Worm (Caenorhabditis elegans) whole organism, L2 larva: ENCODE data around the gene dsl-7.

Experiments used
- lin-39 ChIP-seq: fragments of 150-350 bp; optimal IDR thresholded peaks from 2 replicates; lab custom pipeline; 2014; ENCODE audit warnings: missing biosample characterization, missing genetic modification reagents, missing genetic modification characterization
- mbf-1 ChIP-seq: sonication (generic microtip); optimal IDR thresholded peaks from 2 replicates; lab custom pipeline; 2017; ENCODE audit warnings: missing biosample characterization, missing genetic modification characterization
- nhr-77 ChIP-seq: fragments of 150-350 bp; optimal IDR thresholded peaks from 2 replicates; lab custom pipeline; 2014; ENCODE audit warnings: missing biosample characterization, missing genetic modification characterization
- unc-39 ChIP-seq: fragments of 150-350 bp; optimal IDR thresholded peaks from 2 replicates; lab custom pipeline; 2014; ENCODE audit warnings: missing biosample characterization, missing genetic modification characterization
- ztf-4 ChIP-seq: fragments of 150-350 bp; optimal IDR thresholded peaks from 2 replicates; lab custom pipeline; 2014; ENCODE audit warnings: missing biosample characterization, missing genetic modification characterization

ce11 chrV:13004374-13004773 lies 11.4 kb downstream of the dsl-7 start:
- TF ChIP-seq unc-39 (tag; lab: Kevin White, UChicago) (no peak), lin-39 (tag; lab: Kevin White, UChicago) (no peak), mbf-1 (tag; lab: Kevin White, UChicago) (no peak), ztf-4 (tag; lab: Kevin White, UChicago) (no peak), nhr-77 (tag; lab: Kevin White, UChicago) (no peak)
